Fruit fly (Drosophila melanogaster) S2 (cell line): Measurements from ENCODE around the gene osi.

Experiments
- CG8478 ChIP-seq: fragments of >200 bp; optimal IDR thresholded peaks from 2 replicates; lab custom pipeline; 2018
- CTCF ChIP-seq, 2 experiments: fragments of >200 bp; optimal IDR thresholded peaks; 2 replicates each; lab custom pipeline; 2018

DNA sequence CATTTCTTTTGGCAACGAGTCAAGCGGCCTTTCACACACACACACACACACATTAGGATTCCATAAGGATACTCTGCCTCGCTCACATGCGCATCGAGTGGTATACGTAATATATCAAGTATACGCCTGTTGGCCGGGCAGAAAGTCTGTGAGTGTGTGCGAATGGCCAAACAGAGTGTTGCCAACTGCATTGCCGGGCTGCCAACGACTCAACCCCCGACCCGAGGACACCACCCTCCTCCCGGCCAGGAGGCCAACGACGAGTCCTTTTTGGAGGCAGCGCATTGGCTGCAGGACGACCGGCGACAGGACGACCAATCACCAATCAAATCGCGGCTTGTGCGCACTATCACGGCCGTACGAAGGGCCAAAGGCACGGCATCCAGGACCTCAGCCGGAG, 10.1 kb downstream of the osi start:
- TF ChIP-seq CG8478 (no peak), CTCF (optimal IDR thresholded peaks at IDR 0.05; lab: Kevin White, UChicago) (no peak)
